Worm (Caenorhabditis elegans) whole organism, mixed stage, embryonic: ENCODE results near the gene arx-5.

Source experiments
- M03D4.4 ChIP-seq: sonication (generic microtip); optimal IDR thresholded peaks from 2 replicates; lab custom pipeline; 2017; ENCODE audit warnings: mild to moderate bottlenecking, missing genetic modification characterization, missing compliant biosample characterization
- bed-3 ChIP-seq: fragments of 200-800 bp; sonication (Bioruptor generic); optimal IDR thresholded peaks from 3 replicates; lab custom pipeline; 2018; ENCODE audit warnings: mild to moderate bottlenecking, missing genetic modification characterization, moderate library complexity, missing compliant biosample characterization
- blmp-1 ChIP-seq: fragments of 150-350 bp; optimal IDR thresholded peaks from 2 replicates; lab custom pipeline; 2014; ENCODE audit warnings: missing biosample characterization, missing genetic modification characterization
- ceh-39 ChIP-seq: fragments of 150-350 bp; optimal IDR thresholded peaks from 2 replicates; lab custom pipeline; 2014; ENCODE audit warnings: missing biosample characterization, missing genetic modification characterization
- ceh-43 ChIP-seq: fragments of 200-800 bp; sonication (Bioruptor generic); optimal IDR thresholded peaks from 2 replicates; lab custom pipeline; 2018; ENCODE audit warnings: mild to moderate bottlenecking, missing genetic modification characterization, moderate library complexity, missing compliant biosample characterization
- ceh-83 ChIP-seq: fragments of 200-800 bp; sonication (Bioruptor generic); optimal IDR thresholded peaks from 2 replicates; lab custom pipeline; 2018; ENCODE audit warnings: mild to moderate bottlenecking, missing genetic modification characterization, missing compliant biosample characterization
- ces-1 ChIP-seq: fragments of 150-350 bp; optimal IDR thresholded peaks from 2 replicates; lab custom pipeline; 2014; ENCODE audit warnings: missing biosample characterization, missing genetic modification reagents, missing genetic modification characterization
- cnd-1 ChIP-seq: fragments of 200-800 bp; sonication (Bioruptor generic); optimal IDR thresholded peaks from 2 replicates; lab custom pipeline; 2018; ENCODE audit warnings: mild to moderate bottlenecking, missing genetic modification characterization, missing compliant biosample characterization
- drap-1 ChIP-seq: fragments of 200-800 bp; sonication (Bioruptor generic); optimal IDR thresholded peaks from 3 replicates; lab custom pipeline; 2018; ENCODE audit warnings: mild to moderate bottlenecking, missing genetic modification characterization, missing compliant biosample characterization
- elt-1 ChIP-seq: sonication (generic microtip); optimal IDR thresholded peaks from 2 replicates; lab custom pipeline; 2017; ENCODE audit warnings: missing genetic modification characterization, mild to moderate bottlenecking, missing compliant biosample characterization, antibody characterized with exemption, moderate library complexity, borderline replicate concordance; ENCODE audit not compliant: insufficient read depth
- elt-3 ChIP-seq: fragments of 150-350 bp; optimal IDR thresholded peaks from 2 replicates; lab custom pipeline; 2014; ENCODE audit warnings: missing biosample characterization, missing genetic modification characterization
- flh-1 ChIP-seq: fragments of 200-800 bp; sonication (Bioruptor generic); optimal IDR thresholded peaks from 2 replicates; lab custom pipeline; 2018; ENCODE audit warnings: mild to moderate bottlenecking, missing genetic modification characterization, moderate library complexity, missing compliant biosample characterization
- lin-13 ChIP-seq: fragments of 150-350 bp; optimal IDR thresholded peaks from 2 replicates; lab custom pipeline; 2014; ENCODE audit warnings: missing biosample characterization, missing genetic modification characterization
- lin-32 ChIP-seq: fragments of 200-800 bp; sonication (Bioruptor generic); optimal IDR thresholded peaks from 2 replicates; lab custom pipeline; 2018; ENCODE audit warnings: mild to moderate bottlenecking, missing genetic modification characterization, missing compliant biosample characterization
- lsy-2 ChIP-seq: fragments of 150-350 bp; optimal IDR thresholded peaks from 2 replicates; lab custom pipeline; 2014; ENCODE audit warnings: missing biosample characterization, missing genetic modification characterization
- mab-5 ChIP-seq: fragments of 150-350 bp; optimal IDR thresholded peaks from 2 replicates; lab custom pipeline; 2014; ENCODE audit warnings: missing biosample characterization, missing genetic modification characterization
- mep-1 ChIP-seq: fragments of 150-350 bp; optimal IDR thresholded peaks from 2 replicates; lab custom pipeline; 2017; ENCODE audit warnings: missing biosample characterization, missing genetic modification reagents, missing genetic modification characterization, inconsistent platforms
- mls-2 ChIP-seq: sonication (generic microtip); optimal IDR thresholded peaks from 2 replicates; lab custom pipeline; 2016; ENCODE audit warnings: mild to moderate bottlenecking, missing genetic modification characterization, moderate library complexity, missing compliant biosample characterization
- nhr-12 ChIP-seq: fragments of 150-350 bp; optimal IDR thresholded peaks from 2 replicates; lab custom pipeline; 2014; ENCODE audit warnings: missing biosample characterization, missing genetic modification characterization
- nhr-2 ChIP-seq: fragments of 150-350 bp; optimal IDR thresholded peaks from 2 replicates; lab custom pipeline; 2014; ENCODE audit warnings: missing biosample characterization, missing genetic modification characterization
- nhr-237 ChIP-seq: fragments of 150-350 bp; optimal IDR thresholded peaks from 2 replicates; lab custom pipeline; 2014; ENCODE audit warnings: missing biosample characterization, missing genetic modification characterization
- nhr-28 ChIP-seq: fragments of 150-350 bp; optimal IDR thresholded peaks from 2 replicates; lab custom pipeline; 2014; ENCODE audit warnings: missing biosample characterization, missing genetic modification characterization
- nhr-76 ChIP-seq: sonication (generic microtip); optimal IDR thresholded peaks from 2 replicates; lab custom pipeline; 2017; ENCODE audit warnings: missing biosample characterization, missing genetic modification characterization
- pha-4 ChIP-seq: fragments of 150-350 bp; optimal IDR thresholded peaks from 2 replicates; lab custom pipeline; 2018; ENCODE audit warnings: missing biosample characterization, missing genetic modification reagents, missing genetic modification characterization
- sem-2 ChIP-seq: fragments of 200-800 bp; sonication (Bioruptor generic); optimal IDR thresholded peaks from 2 replicates; lab custom pipeline; 2018; ENCODE audit warnings: mild to moderate bottlenecking, missing genetic modification characterization, missing compliant biosample characterization
- snpc-4 ChIP-seq: fragments of 150-350 bp; optimal IDR thresholded peaks from 2 replicates; lab custom pipeline; 2014; ENCODE audit warnings: missing biosample characterization, missing genetic modification characterization
- sptf-1 ChIP-seq: sonication (generic microtip); optimal IDR thresholded peaks from 2 replicates; lab custom pipeline; 2017; ENCODE audit warnings: mild to moderate bottlenecking, missing genetic modification characterization, moderate library complexity, missing compliant biosample characterization
- tbx-8 ChIP-seq: fragments of 200-800 bp; sonication (Bioruptor generic); optimal IDR thresholded peaks from 2 replicates; lab custom pipeline; 2018; ENCODE audit warnings: mild to moderate bottlenecking, missing genetic modification characterization, moderate library complexity, missing compliant biosample characterization
- unc-120 ChIP-seq: sonication (generic microtip); optimal IDR thresholded peaks from 2 replicates; lab custom pipeline; 2017; ENCODE audit warnings: missing genetic modification characterization, missing compliant biosample characterization; ENCODE audit not compliant: poor library complexity, severe bottlenecking
- unc-39 ChIP-seq: fragments of 150-350 bp; optimal IDR thresholded peaks from 2 replicates; lab custom pipeline; 2014; ENCODE audit warnings: missing biosample characterization, missing genetic modification characterization
- unc-62 ChIP-seq: fragments of 150-350 bp; optimal IDR thresholded peaks from 2 replicates; lab custom pipeline; 2014; ENCODE audit warnings: missing biosample characterization, missing genetic modification reagents, missing genetic modification characterization
- zip-8 ChIP-seq: fragments of 150-350 bp; optimal IDR thresholded peaks from 2 replicates; lab custom pipeline; 2014; ENCODE audit warnings: missing biosample characterization, missing genetic modification characterization
- ztf-11 ChIP-seq: fragments of 150-350 bp; optimal IDR thresholded peaks from 2 replicates; lab custom pipeline; 2014; ENCODE audit warnings: missing biosample characterization, missing genetic modification characterization

Gene arx-5

ce11 chrIII:12851034-12851433 lies 33.1 kb upstream of the arx-5 start:
- TF ChIP-seq tbx-8 (GFP tag; lab: Kevin White, UChicago) (no peak), cnd-1 (no peak), drap-1 (GFP tag; lab: Kevin White, UChicago) (no peak), nhr-12 (tag; lab: Kevin White, UChicago) (no peak), mep-1 (no peak), lin-32 (no peak), nhr-237 (peak; percentile 61), ceh-39 (tag; lab: Kevin White, UChicago) (no peak), sem-2 (GFP tag; lab: Kevin White, UChicago) (no peak), blmp-1 (tag; lab: Kevin White, UChicago) (peak; percentile 34), mls-2 (tag; lab: Kevin White, UChicago) (no peak), bed-3 (GFP tag; lab: Kevin White, UChicago) (no peak), elt-1 (tag; lab: Kevin White, UChicago) (no peak), zip-8 (tag; lab: Kevin White, UChicago) (no peak), sptf-1 (tag; lab: Kevin White, UChicago) (no peak), unc-62 (GFP tag; lab: Kevin White, UChicago) (peak; percentile 36), ceh-43 (GFP tag; lab: Kevin White, UChicago) (no peak), elt-3 (tag; lab: Kevin White, UChicago) (peak; percentile 15)
- TF ChIP-seq, all 35 proteins: peak for 4

- no peak for TF ChIP-seq ces-1 (GFP tag; lab: Kevin White, UChicago)
- TF ChIP-seq unc-62 (GFP tag; lab: Kevin White, UChicago) = no peak
- no peak for TF ChIP-seq nhr-12 (tag; lab: Kevin White, UChicago)
- TF ChIP-seq sem-2 (GFP tag; lab: Kevin White, UChicago) = no peak
- TF ChIP-seq snpc-4 = no peak
- no peak for TF ChIP-seq ceh-43 (GFP tag; lab: Kevin White, UChicago)
- no peak for TF ChIP-seq lin-13 (tag; lab: Kevin White, UChicago)
- no peak for TF ChIP-seq M03D4.4
- no peak for TF ChIP-seq tbx-8 (GFP tag; lab: Kevin White, UChicago)
- TF ChIP-seq sptf-1 (tag; lab: Kevin White, UChicago) = no peak
- TF ChIP-seq unc-39 = no peak
Observed at ce11 chrIII:12849691-12850090, 31.8 kb upstream of the arx-5 start.

ce11 chrIII:12848981-12849589 lies 31.2 kb upstream of the arx-5 start:
- no peak for TF ChIP-seq sptf-1 (tag; lab: Kevin White, UChicago)
- TF ChIP-seq nhr-2 = no peak
- TF ChIP-seq drap-1 (GFP tag; lab: Kevin White, UChicago) = no peak
- no peak for TF ChIP-seq ztf-11 (tag; lab: Kevin White, UChicago)
- no peak for TF ChIP-seq nhr-12 (tag; lab: Kevin White, UChicago)
- no peak for TF ChIP-seq ceh-83 (GFP tag; lab: Kevin White, UChicago)
- TF ChIP-seq nhr-237 = no peak
- TF ChIP-seq ceh-43 (GFP tag; lab: Kevin White, UChicago) = no peak
- no peak for TF ChIP-seq mab-5 (tag; lab: Kevin White, UChicago)

- TF ChIP-seq elt-3 (tag; lab: Kevin White, UChicago) = peak; percentile 53
- TF ChIP-seq nhr-2 = no peak
Observed at ce11 chrIII:12847623-12848022, 29.7 kb upstream of the arx-5 start.

ce11 chrIII:12842858-12843257 lies 25.0 kb upstream of the arx-5 start:
- no peak for TF ChIP-seq unc-120 (tag; lab: Kevin White, UChicago)
- no peak for TF ChIP-seq M03D4.4
- no peak for TF ChIP-seq blmp-1 (tag; lab: Kevin White, UChicago)
- no peak for TF ChIP-seq unc-62 (GFP tag; lab: Kevin White, UChicago)
- TF ChIP-seq bed-3 (GFP tag; lab: Kevin White, UChicago) = no peak
- TF ChIP-seq pha-4 (tag; lab: Kevin White, UChicago) = no peak
- no peak for TF ChIP-seq ceh-83 (GFP tag; lab: Kevin White, UChicago)
- TF ChIP-seq nhr-28 = no peak
- TF ChIP-seq flh-1 (GFP tag; lab: Kevin White, UChicago) = no peak
- TF ChIP-seq ces-1 (GFP tag; lab: Kevin White, UChicago) = no peak
- no peak for TF ChIP-seq nhr-2
- no peak for TF ChIP-seq lsy-2 (tag; lab: Kevin White, UChicago)
- no peak for TF ChIP-seq mls-2 (tag; lab: Kevin White, UChicago)
- no peak for TF ChIP-seq drap-1 (GFP tag; lab: Kevin White, UChicago)
- TF ChIP-seq zip-8 (tag; lab: Kevin White, UChicago) = no peak
- TF ChIP-seq ceh-43 (GFP tag; lab: Kevin White, UChicago) = no peak
- TF ChIP-seq nhr-76 = no peak
- no peak for TF ChIP-seq nhr-237
- no peak for TF ChIP-seq mep-1
- TF ChIP-seq elt-1 (tag; lab: Kevin White, UChicago) = no peak
